Worm (Caenorhabditis elegans) whole organism, L2 larva: Measurements from ENCODE around the gene cnt-1.

Experiments used
- C34F6.9 ChIP-seq: fragments of 150-350 bp; optimal IDR thresholded peaks from 2 replicates; lab custom pipeline; 2014; ENCODE audit warnings: missing biosample characterization, missing genetic modification characterization
- F13H6.1 ChIP-seq: sonication (generic microtip); optimal IDR thresholded peaks from 2 replicates; lab custom pipeline; 2016; ENCODE audit warnings: missing genetic modification characterization, missing compliant biosample characterization
- R02D3.7 ChIP-seq: fragments of 150-350 bp; optimal IDR thresholded peaks from 2 replicates; lab custom pipeline; 2014; ENCODE audit warnings: missing biosample characterization, missing genetic modification characterization
- Y55F3AM.14 ChIP-seq: fragments of 200-800 bp; sonication (Bioruptor generic); optimal IDR thresholded peaks from 2 replicates; lab custom pipeline; 2018; ENCODE audit warnings: mild to moderate bottlenecking, missing genetic modification characterization, missing compliant biosample characterization
- ZK546.5 ChIP-seq: sonication (generic microtip); optimal IDR thresholded peaks from 2 replicates; lab custom pipeline; 2017; ENCODE audit warnings: missing biosample characterization, missing genetic modification characterization
- alr-1 ChIP-seq: fragments of 150-350 bp; optimal IDR thresholded peaks from 2 replicates; lab custom pipeline; 2014; ENCODE audit warnings: missing biosample characterization, missing genetic modification characterization
- aly-2 ChIP-seq: fragments of 150-350 bp; optimal IDR thresholded peaks from 2 replicates; lab custom pipeline; 2014; ENCODE audit warnings: missing biosample characterization, missing genetic modification characterization
- ama-1 ChIP-seq: fragments of 150-350 bp; optimal IDR thresholded peaks from 2 replicates; lab custom pipeline; 2018; ENCODE audit warnings: inconsistent platforms
- blmp-1 ChIP-seq: sonication (generic microtip); optimal IDR thresholded peaks from 2 replicates; lab custom pipeline; 2017; ENCODE audit warnings: missing genetic modification characterization, mild to moderate bottlenecking, missing compliant biosample characterization, antibody characterized with exemption, moderate library complexity; ENCODE audit not compliant: insufficient read depth
- ceh-16 ChIP-seq: fragments of 150-350 bp; optimal IDR thresholded peaks from 2 replicates; lab custom pipeline; 2014; ENCODE audit warnings: missing biosample characterization, missing genetic modification characterization
- ceh-82 ChIP-seq: fragments of 150-350 bp; optimal IDR thresholded peaks from 2 replicates; lab custom pipeline; 2014; ENCODE audit warnings: missing biosample characterization, missing genetic modification characterization
- crh-2 ChIP-seq: sonication (generic microtip); optimal IDR thresholded peaks from 2 replicates; lab custom pipeline; 2017; ENCODE audit warnings: missing biosample characterization, missing genetic modification characterization
- dmd-4 ChIP-seq: sonication (generic microtip); optimal IDR thresholded peaks from 2 replicates; lab custom pipeline; 2017; ENCODE audit warnings: missing biosample characterization, missing genetic modification characterization
- egl-27 ChIP-seq: sonication (generic microtip); optimal IDR thresholded peaks from 3 replicates; lab custom pipeline; 2017; ENCODE audit warnings: missing biosample characterization, missing genetic modification reagents, missing genetic modification characterization
- elt-1 ChIP-seq: fragments of 150-350 bp; optimal IDR thresholded peaks from 2 replicates; lab custom pipeline; 2014; ENCODE audit warnings: missing biosample characterization, missing genetic modification characterization
- elt-3 ChIP-seq: sonication (generic microtip); optimal IDR thresholded peaks from 2 replicates; lab custom pipeline; 2017; ENCODE audit warnings: missing biosample characterization, missing genetic modification characterization
- fos-1 ChIP-seq: fragments of 150-350 bp; optimal IDR thresholded peaks from 2 replicates; lab custom pipeline; 2014; ENCODE audit warnings: missing biosample characterization, missing genetic modification characterization
- gmeb-1 ChIP-seq: fragments of 150-350 bp; optimal IDR thresholded peaks from 2 replicates; lab custom pipeline; 2014; ENCODE audit warnings: missing biosample characterization, missing genetic modification characterization
- lin-11 ChIP-seq: fragments of 150-350 bp; sonication (generic microtip); optimal IDR thresholded peaks from 2 replicates; lab custom pipeline; 2014; ENCODE audit warnings: missing biosample characterization, missing genetic modification characterization, inconsistent platforms, mixed read lengths
- lin-13 ChIP-seq: fragments of 150-350 bp; optimal IDR thresholded peaks from 2 replicates; lab custom pipeline; 2014; ENCODE audit warnings: missing biosample characterization, missing genetic modification reagents, missing genetic modification characterization
- lin-39 ChIP-seq: fragments of 150-350 bp; optimal IDR thresholded peaks from 2 replicates; lab custom pipeline; 2014; ENCODE audit warnings: missing biosample characterization, missing genetic modification reagents, missing genetic modification characterization
- lsy-2 ChIP-seq, 2 experiments: fragments of 150-350 bp in 1 of 2; sonication (generic microtip) in 1 of 2; optimal IDR thresholded peaks; 2 replicates each; lab custom pipeline; 2014 to 2017; ENCODE audit warnings: missing biosample characterization in 2 of 2, missing genetic modification characterization in 2 of 2
- mab-5 ChIP-seq: fragments of 150-350 bp; optimal IDR thresholded peaks from 2 replicates; lab custom pipeline; 2014; ENCODE audit warnings: missing biosample characterization, missing genetic modification characterization
- mbf-1 ChIP-seq: sonication (generic microtip); optimal IDR thresholded peaks from 2 replicates; lab custom pipeline; 2017; ENCODE audit warnings: missing biosample characterization, missing genetic modification characterization
- mdl-1 ChIP-seq, 2 experiments: fragments of 150-350 bp in 1 of 2; sonication (generic microtip) in 1 of 2; optimal IDR thresholded peaks; 2 replicates each; lab custom pipeline; 2017; ENCODE audit warnings: missing biosample characterization in 2 of 2, missing genetic modification characterization in 2 of 2
- nhr-10 ChIP-seq: sonication (generic microtip); optimal IDR thresholded peaks from 2 replicates; lab custom pipeline; 2017; ENCODE audit warnings: missing biosample characterization, missing genetic modification characterization
- nhr-11 ChIP-seq: fragments of 150-350 bp; optimal IDR thresholded peaks from 2 replicates; lab custom pipeline; 2014; ENCODE audit warnings: missing biosample characterization, missing genetic modification characterization
- nhr-12 ChIP-seq: fragments of 150-350 bp; optimal IDR thresholded peaks from 2 replicates; lab custom pipeline; 2014; ENCODE audit warnings: missing biosample characterization, missing genetic modification characterization
- nhr-129 ChIP-seq: fragments of 150-350 bp; optimal IDR thresholded peaks from 2 replicates; lab custom pipeline; 2014; ENCODE audit warnings: missing biosample characterization, missing genetic modification characterization
- nhr-21 ChIP-seq: fragments of 150-350 bp; optimal IDR thresholded peaks from 2 replicates; lab custom pipeline; 2014; ENCODE audit warnings: missing biosample characterization, missing genetic modification characterization
- nhr-23 ChIP-seq: fragments of 150-350 bp; optimal IDR thresholded peaks from 2 replicates; lab custom pipeline; 2014; ENCODE audit warnings: missing biosample characterization, missing genetic modification reagents, missing genetic modification characterization
- nhr-237 ChIP-seq: fragments of 150-350 bp; optimal IDR thresholded peaks from 2 replicates; lab custom pipeline; 2014; ENCODE audit warnings: missing biosample characterization, missing genetic modification characterization
- nhr-25 ChIP-seq: fragments of 150-350 bp; sonication (generic microtip); optimal IDR thresholded peaks from 3 replicates; lab custom pipeline; 2014; ENCODE audit warnings: missing biosample characterization, missing genetic modification characterization
- nhr-6 ChIP-seq: fragments of 150-350 bp; optimal IDR thresholded peaks from 2 replicates; lab custom pipeline; 2014; ENCODE audit warnings: missing biosample characterization, missing genetic modification characterization
- nhr-77 ChIP-seq: fragments of 150-350 bp; optimal IDR thresholded peaks from 2 replicates; lab custom pipeline; 2014; ENCODE audit warnings: missing biosample characterization, missing genetic modification characterization
- peb-1 ChIP-seq: fragments of 150-350 bp; optimal IDR thresholded peaks from 2 replicates; lab custom pipeline; 2014; ENCODE audit warnings: missing biosample characterization, missing genetic modification characterization
- sem-4 ChIP-seq: fragments of 150-350 bp; optimal IDR thresholded peaks from 2 replicates; lab custom pipeline; 2014; ENCODE audit warnings: missing biosample characterization, missing genetic modification reagents, missing genetic modification characterization
- skn-1 ChIP-seq: sonication (generic microtip); optimal IDR thresholded peaks from 2 replicates; lab custom pipeline; 2017; ENCODE audit warnings: missing biosample characterization, missing genetic modification characterization
- sma-3 ChIP-seq: sonication (generic microtip); optimal IDR thresholded peaks from 2 replicates; lab custom pipeline; 2016; ENCODE audit warnings: missing genetic modification reagents, missing genetic modification characterization, missing compliant biosample characterization
- sma-9 ChIP-seq, 2 experiments: fragments of 150-350 bp in 1 of 2; sonication (generic microtip) in 1 of 2; optimal IDR thresholded peaks; 2 replicates each; lab custom pipeline; 2014 to 2016; ENCODE audit warnings: missing genetic modification characterization in 2 of 2, mild to moderate bottlenecking in 1 of 2, missing biosample characterization in 1 of 2, missing compliant biosample characterization in 1 of 2, missing genetic modification reagents in 1 of 2, moderate library complexity in 1 of 2
- snpc-4 ChIP-seq: fragments of 150-350 bp; optimal IDR thresholded peaks from 2 replicates; lab custom pipeline; 2014; ENCODE audit warnings: missing biosample characterization, missing genetic modification characterization
- unc-39 ChIP-seq: fragments of 150-350 bp; optimal IDR thresholded peaks from 2 replicates; lab custom pipeline; 2014; ENCODE audit warnings: missing biosample characterization, missing genetic modification characterization
- unc-55 ChIP-seq: fragments of 150-350 bp; sonication (generic microtip); optimal IDR thresholded peaks from 3 replicates; lab custom pipeline; 2014; ENCODE audit warnings: missing biosample characterization, missing genetic modification reagents, missing genetic modification characterization
- unc-62 ChIP-seq: fragments of 150-350 bp; optimal IDR thresholded peaks from 2 replicates; lab custom pipeline; 2014; ENCODE audit warnings: missing biosample characterization, missing genetic modification reagents, missing genetic modification characterization
- zag-1 ChIP-seq: fragments of 150-350 bp; optimal IDR thresholded peaks from 2 replicates; lab custom pipeline; 2014; ENCODE audit warnings: missing biosample characterization, missing genetic modification characterization
- ztf-1 ChIP-seq: fragments of 200-800 bp; sonication (Bioruptor generic); conservative IDR thresholded peaks from 2 replicates; pipeline ENCODE4 v1.3.6; 2022; ENCODE audit warnings: missing genetic modification characterization, missing compliant biosample characterization
- ztf-11 ChIP-seq: sonication (generic microtip); optimal IDR thresholded peaks from 2 replicates; lab custom pipeline; 2017; ENCODE audit warnings: missing biosample characterization, missing genetic modification characterization
- ztf-4 ChIP-seq: fragments of 150-350 bp; optimal IDR thresholded peaks from 2 replicates; lab custom pipeline; 2014; ENCODE audit warnings: missing biosample characterization, missing genetic modification characterization

Gene cnt-1

ce11 chrII:12102365-12102764 is 13.7 kb upstream of the cnt-1 start:
- no peak for TF ChIP-seq nhr-11 (tag; lab: Kevin White, UChicago)
- TF ChIP-seq aly-2, result no peak
- peak; percentile 91 for TF ChIP-seq sma-9 (GFP tag; optimal IDR thresholded peaks at IDR 0.05; lab: Kevin White, UChicago)
- TF ChIP-seq sma-9 (tag; optimal IDR thresholded peaks at IDR 0.05; lab: Kevin White, UChicago), result no peak
- TF ChIP-seq dmd-4, result no peak
- TF ChIP-seq unc-62 (GFP tag; lab: Kevin White, UChicago), result no peak
- TF ChIP-seq C34F6.9, result peak; percentile 100
- peak; percentile 93 for TF ChIP-seq sem-4 (tag; lab: Kevin White, UChicago)
- peak; percentile 99 for TF ChIP-seq crh-2
- peak; percentile 90 for TF ChIP-seq lin-13
- peak; percentile 94 for TF ChIP-seq fos-1 (tag; lab: Kevin White, UChicago)
- TF ChIP-seq ceh-82 (tag; lab: Kevin White, UChicago), result no peak
- TF ChIP-seq Y55F3AM.14 (GFP tag; lab: Kevin White, UChicago), result peak; percentile 74
- TF ChIP-seq nhr-21 (tag; lab: Kevin White, UChicago), result peak; percentile 89
- TF ChIP-seq R02D3.7 (tag; lab: Kevin White, UChicago), result no peak
- TF ChIP-seq elt-1 (tag; lab: Kevin White, UChicago), result no peak
- no peak for TF ChIP-seq ztf-11
- TF ChIP-seq egl-27 (tag; lab: Kevin White, UChicago), result peak; percentile 92
- TF ChIP-seq ceh-16 (tag; lab: Kevin White, UChicago), result peak; percentile 13
- TF ChIP-seq nhr-237, result peak; percentile 42
- TF ChIP-seq nhr-129 (tag; lab: Kevin White, UChicago), result peak; percentile 95
- peak; percentile 85 for TF ChIP-seq mab-5 (tag; lab: Kevin White, UChicago)
- TF ChIP-seq nhr-25 (tag; lab: Kevin White, UChicago), result peak; percentile 92
- TF ChIP-seq lin-11, result peak; percentile 76
- TF ChIP-seq peb-1 (tag; lab: Kevin White, UChicago), result no peak
- peak; percentile 52 for TF ChIP-seq nhr-77
- TF ChIP-seq snpc-4, result peak; percentile 86
- peak; percentile 71 for TF ChIP-seq zag-1 (tag; lab: Kevin White, UChicago)
- no peak for TF ChIP-seq alr-1
- TF ChIP-seq gmeb-1 (tag; lab: Kevin White, UChicago), result peak; percentile 85
- peak; percentile 92 for TF ChIP-seq ama-1 (lab: Kevin White, UChicago)
- peak; percentile 94 for TF ChIP-seq nhr-6 (tag; lab: Kevin White, UChicago)
- TF ChIP-seq lin-39 (tag; lab: Kevin White, UChicago), result no peak
- no peak for TF ChIP-seq elt-3 (tag; lab: Kevin White, UChicago)
- peak; percentile 96 for TF ChIP-seq sma-3
- no peak for TF ChIP-seq unc-39
- no peak for TF ChIP-seq nhr-23 (tag; lab: Kevin White, UChicago)
- peak; percentile 76 for TF ChIP-seq nhr-10 (tag; lab: Kevin White, UChicago)
- no peak for TF ChIP-seq ztf-1
- peak; percentile 94 for TF ChIP-seq F13H6.1 (tag; lab: Kevin White, UChicago)
- TF ChIP-seq blmp-1, result peak; percentile 78
- TF ChIP-seq mdl-1 (tag; optimal IDR thresholded peaks at IDR 0.05; lab: Kevin White, UChicago), result peak; percentile 83 to 98
- TF ChIP-seq nhr-12 (tag; lab: Kevin White, UChicago), result peak; percentile 32
- TF ChIP-seq lsy-2 (tag; optimal IDR thresholded peaks at IDR 0.05; lab: Kevin White, UChicago), result peak; percentile 80 to 94
- peak; percentile 71 for TF ChIP-seq skn-1 (tag; lab: Kevin White, UChicago)
- peak; percentile 39 for TF ChIP-seq ZK546.5
- TF ChIP-seq ztf-4 (tag; lab: Kevin White, UChicago), result peak; percentile 97
- peak; percentile 90 for TF ChIP-seq unc-55
- TF ChIP-seq mbf-1 (tag; lab: Kevin White, UChicago), result no peak
